Worm (Caenorhabditis elegans) whole organism, mixed stage, embryonic: ENCODE measurements around the gene nep-11.

ENCODE experiments used
- blmp-1 ChIP-seq: fragments of 150-350 bp; optimal IDR thresholded peaks from 2 replicates; lab custom pipeline; 2014; ENCODE audit warnings: missing biosample characterization, missing genetic modification characterization
- drap-1 ChIP-seq: fragments of 200-800 bp; sonication (Bioruptor generic); optimal IDR thresholded peaks from 3 replicates; lab custom pipeline; 2018; ENCODE audit warnings: mild to moderate bottlenecking, missing genetic modification characterization, missing compliant biosample characterization
- elt-1 ChIP-seq: sonication (generic microtip); optimal IDR thresholded peaks from 2 replicates; lab custom pipeline; 2017; ENCODE audit warnings: missing genetic modification characterization, mild to moderate bottlenecking, missing compliant biosample characterization, antibody characterized with exemption, moderate library complexity, borderline replicate concordance; ENCODE audit not compliant: insufficient read depth
- lin-13 ChIP-seq: fragments of 150-350 bp; optimal IDR thresholded peaks from 2 replicates; lab custom pipeline; 2014; ENCODE audit warnings: missing biosample characterization, missing genetic modification characterization
- nhr-12 ChIP-seq: fragments of 150-350 bp; optimal IDR thresholded peaks from 2 replicates; lab custom pipeline; 2014; ENCODE audit warnings: missing biosample characterization, missing genetic modification characterization
- nhr-76 ChIP-seq: sonication (generic microtip); optimal IDR thresholded peaks from 2 replicates; lab custom pipeline; 2017; ENCODE audit warnings: missing biosample characterization, missing genetic modification characterization
- tbx-8 ChIP-seq: fragments of 200-800 bp; sonication (Bioruptor generic); optimal IDR thresholded peaks from 2 replicates; lab custom pipeline; 2018; ENCODE audit warnings: mild to moderate bottlenecking, missing genetic modification characterization, moderate library complexity, missing compliant biosample characterization
- unc-62 ChIP-seq: fragments of 150-350 bp; optimal IDR thresholded peaks from 2 replicates; lab custom pipeline; 2014; ENCODE audit warnings: missing biosample characterization, missing genetic modification reagents, missing genetic modification characterization

- TF ChIP-seq tbx-8 (no peak), nhr-76 (tag; lab: Kevin White, UChicago) (no peak), lin-13 (tag; lab: Kevin White, UChicago) (no peak), elt-1 (tag; lab: Kevin White, UChicago) (no peak), unc-62 (GFP tag; lab: Kevin White, UChicago) (no peak), drap-1 (GFP tag; lab: Kevin White, UChicago) (no peak), blmp-1 (tag; lab: Kevin White, UChicago) (no peak), nhr-12 (tag; lab: Kevin White, UChicago) (no peak)
These were observed 2.4 kb downstream of the nep-11 start for ce11 chrII:3422938-3423337.
